Worm (Caenorhabditis elegans) whole organism, early embryonic: ENCODE results near the gene efk-1.

Source experiments
- F13C5.2 ChIP-seq: sonication (generic microtip); optimal IDR thresholded peaks from 2 replicates; lab custom pipeline; 2017; ENCODE audit warnings: mild to moderate bottlenecking, missing genetic modification characterization, inconsistent platforms, missing compliant biosample characterization
- ama-1 ChIP-seq: fragments of 150-350 bp; optimal IDR thresholded peaks from 2 replicates; lab custom pipeline; 2014
- ceh-36 ChIP-seq: sonication (generic microtip); optimal IDR thresholded peaks from 2 replicates; lab custom pipeline; 2016; ENCODE audit warnings: missing genetic modification characterization, inconsistent platforms, missing compliant biosample characterization
- ets-7 ChIP-seq: sonication (generic microtip); optimal IDR thresholded peaks from 2 replicates; lab custom pipeline; 2016; ENCODE audit warnings: missing genotype, missing genetic modification characterization, missing compliant biosample characterization
- flt-1 ChIP-seq: fragments of 200-800 bp; sonication (Bioruptor generic); IDR thresholded peaks from 2 replicates; pipeline ENCODE4 v1.3.6; 2022; ENCODE audit warnings: missing genetic modification characterization, missing compliant biosample characterization
- hmbx-1 ChIP-seq: sonication (generic microtip); optimal IDR thresholded peaks from 2 replicates; lab custom pipeline; 2016; ENCODE audit warnings: mild to moderate bottlenecking, missing genetic modification characterization, missing compliant biosample characterization
- hnd-1 ChIP-seq: sonication (generic microtip); optimal IDR thresholded peaks from 2 replicates; lab custom pipeline; 2016; ENCODE audit warnings: missing genetic modification characterization, missing compliant biosample characterization
- pes-1 ChIP-seq: fragments of 200-800 bp; sonication (Bioruptor generic); IDR thresholded peaks from 2 replicates; pipeline ENCODE4 v1.3.6; 2022; ENCODE audit warnings: missing genetic modification reagents, missing genetic modification characterization, missing compliant biosample characterization
- scrt-1 ChIP-seq: fragments of 200-800 bp; sonication (Bioruptor generic); IDR thresholded peaks from 2 replicates; pipeline ENCODE4 v1.3.6; 2022; ENCODE audit warnings: missing genetic modification characterization, missing compliant biosample characterization
- sea-1 ChIP-seq: fragments of 200-800 bp; sonication (Bioruptor generic); conservative IDR thresholded peaks from 2 replicates; pipeline ENCODE4 v1.3.6; 2022; ENCODE audit warnings: missing genetic modification characterization, missing compliant biosample characterization
- tbx-37 ChIP-seq: fragments of 200-800 bp; sonication (Bioruptor generic); conservative IDR thresholded peaks from 2 replicates; pipeline ENCODE4 v1.3.6; 2022; ENCODE audit warnings: missing genetic modification reagents, missing genetic modification characterization, missing compliant biosample characterization

ce11 chrIII:6178586-6178985 lies 10.2 kb upstream of the efk-1 start, which contains the start of gene F42A10.7:
- no peak for TF ChIP-seq scrt-1
- no peak for TF ChIP-seq ets-7
- no peak for TF ChIP-seq flt-1
- no peak for TF ChIP-seq ama-1 (lab: Kevin White, UChicago)
- no peak for TF ChIP-seq hmbx-1 (tag; lab: Kevin White, UChicago)
- no peak for TF ChIP-seq pes-1
- no peak for TF ChIP-seq ceh-36 (tag; lab: Kevin White, UChicago)
- TF ChIP-seq F13C5.2 (tag; lab: Kevin White, UChicago) = no peak
- no peak for TF ChIP-seq tbx-37 (GFP tag; lab: Robert Waterston, UW)
- no peak for TF ChIP-seq sea-1 (GFP tag; lab: Robert Waterston, UW)
- no peak for TF ChIP-seq hnd-1 (tag; lab: Kevin White, UChicago)
